In the genomic region with DNA sequence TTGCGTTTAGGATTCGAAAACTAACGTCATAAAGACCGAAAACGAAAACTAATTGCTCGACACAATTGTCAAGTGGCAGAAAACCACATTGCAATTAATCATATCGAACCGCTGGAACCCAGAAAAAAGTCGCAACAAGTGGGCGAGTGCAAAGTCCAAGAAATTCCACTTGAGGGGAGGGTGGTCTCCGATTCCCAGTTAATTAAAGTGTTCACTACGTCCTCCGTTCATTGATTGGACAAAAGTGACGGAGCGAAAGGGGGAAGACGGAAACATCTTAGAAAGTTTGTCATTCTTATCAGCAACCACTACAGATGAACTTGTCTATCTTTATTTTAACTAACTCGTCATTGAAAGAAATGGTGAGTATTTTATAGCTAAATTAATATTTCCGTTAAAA, we compare ENCODE assay signal across 4 fruit fly cellular contexts.
TF ChIP-seq lines count a peak whose summit lies in the region.

No protein-coding gene starts in this region.

- TF ChIP-seq CTCF in whole organism, embryonic (GFP tag; optimal IDR thresholded peaks at IDR 0.05; lab: Kevin White, UChicago), result no peak

TF ChIP-seq in whole organism, adult, 20 proteins besides CTCF, POLR2A, EP300 and RAD21:
- TF ChIP-seq toe (GFP tag; optimal IDR thresholded peaks at IDR 0.05; lab: Kevin White, UChicago) (no peak), cnc (optimal IDR thresholded peaks at IDR 0.05; lab: Kevin White, UChicago) (no peak), Mnt (GFP tag; optimal IDR thresholded peaks at IDR 0.05; lab: Kevin White, UChicago) (no peak), cic (GFP tag; optimal IDR thresholded peaks at IDR 0.05; lab: Kevin White, UChicago) (peak; percentile 97), CG7045 (GFP tag; optimal IDR thresholded peaks at IDR 0.05; lab: Kevin White, UChicago) (no peak), tj (GFP tag; optimal IDR thresholded peaks at IDR 0.05; lab: Kevin White, UChicago) (no peak), Crg-1 (GFP tag; optimal IDR thresholded peaks at IDR 0.05; lab: Kevin White, UChicago) (no peak), bab1 (GFP tag; optimal IDR thresholded peaks at IDR 0.05; lab: Kevin White, UChicago) (no peak), CG12768 (GFP tag; optimal IDR thresholded peaks at IDR 0.05; lab: Kevin White, UChicago) (peak; percentile 91), ovo (GFP tag; optimal IDR thresholded peaks at IDR 0.05; lab: Kevin White, UChicago) (no peak), CG7101 (tag; optimal IDR thresholded peaks at IDR 0.05; lab: Kevin White, UChicago) (no peak), CG33017 (tag; optimal IDR thresholded peaks at IDR 0.05; lab: Kevin White, UChicago) (peak; percentile 20)

TF ChIP-seq in whole organism, embryonic, 481 proteins besides CTCF, POLR2A, EP300 and RAD21:
- TF ChIP-seq Hr51 (GFP tag; optimal IDR thresholded peaks at IDR 0.05; lab: Kevin White, UChicago) (no peak), nom (GFP tag; optimal IDR thresholded peaks at IDR 0.05; lab: Kevin White, UChicago) (peak; percentile 69)

TF ChIP-seq in whole organism, pupa, 21 proteins besides CTCF, POLR2A, EP300 and RAD21:
- TF ChIP-seq Ets98B (GFP tag; IDR thresholded peaks at IDR 0.05; lab: Robert Waterston, UW) (no peak; the same call in 1 of the 2 replicates), D1 (tag; optimal IDR thresholded peaks at IDR 0.05; lab: Kevin White, UChicago) (no peak), gl (tag; optimal IDR thresholded peaks at IDR 0.05; lab: Kevin White, UChicago) (peak; percentile 21), rn (GFP tag; IDR thresholded peaks at IDR 0.05; lab: Robert Waterston, UW) (no peak), CG12605 (GFP tag; IDR thresholded peaks at IDR 0.05; lab: Robert Waterston, UW) (0 out of 2 replicates have a peak, but pooled peaks have one; percentile 30), CG4496 (GFP tag; IDR thresholded peaks at IDR 0.05; lab: Robert Waterston, UW) (0 out of 3 replicates have a peak, but pooled peaks have one; percentile 36)

TF ChIP-seq in whole organism, wandering third instar larva, 38 proteins besides CTCF, POLR2A, EP300 and RAD21:
- TF ChIP-seq OdsH (GFP tag; optimal IDR thresholded peaks at IDR 0.05; lab: Kevin White, UChicago) (no peak), brk (GFP tag; optimal IDR thresholded peaks at IDR 0.05; lab: Kevin White, UChicago) (no peak), CG32264 (GFP tag; optimal IDR thresholded peaks at IDR 0.05; lab: Kevin White, UChicago) (no peak), usp (GFP tag; optimal IDR thresholded peaks at IDR 0.05; lab: Kevin White, UChicago) (no peak), Abd-B (GFP tag; optimal IDR thresholded peaks at IDR 0.05; lab: Kevin White, UChicago) (no peak), Hr78 (GFP tag; optimal IDR thresholded peaks at IDR 0.05; lab: Kevin White, UChicago) (no peak), Hnf4 (GFP tag; optimal IDR thresholded peaks at IDR 0.05; lab: Kevin White, UChicago) (peak; percentile 10), Hr83 (GFP tag; optimal IDR thresholded peaks at IDR 0.05; lab: Kevin White, UChicago; ENCODE audit: poor library complexity, severe bottlenecking) (no peak)
